Worm (Caenorhabditis elegans): ENCODE results near the gene R10H10.7.

R10H10.7 gene

DNA sequence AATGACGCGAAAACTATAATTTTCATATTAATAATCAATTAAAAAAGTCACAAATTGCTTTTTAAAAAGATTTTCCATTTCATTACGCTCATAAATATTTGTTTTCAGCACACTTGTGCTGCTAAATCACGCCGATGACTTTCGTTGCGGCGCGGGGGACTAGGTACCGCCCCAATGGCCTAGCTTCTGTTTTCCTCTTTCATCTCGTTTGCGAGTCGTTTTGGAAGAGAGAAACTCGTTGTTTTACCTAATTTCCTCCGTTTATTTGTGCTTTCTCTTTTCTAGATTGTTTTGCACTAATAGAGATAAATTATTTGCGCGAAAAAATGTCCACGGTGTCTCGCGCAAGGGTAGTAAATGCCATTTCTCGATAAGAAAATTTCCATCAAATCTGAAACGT, 32.7 kb downstream of the R10H10.7 start:
- no peak for TF ChIP-seq ama-1 (optimal IDR thresholded peaks at IDR 0.05)
- TF ChIP-seq flt-1 (GFP tag; IDR thresholded peaks at IDR 0.05), result no peak

DNA sequence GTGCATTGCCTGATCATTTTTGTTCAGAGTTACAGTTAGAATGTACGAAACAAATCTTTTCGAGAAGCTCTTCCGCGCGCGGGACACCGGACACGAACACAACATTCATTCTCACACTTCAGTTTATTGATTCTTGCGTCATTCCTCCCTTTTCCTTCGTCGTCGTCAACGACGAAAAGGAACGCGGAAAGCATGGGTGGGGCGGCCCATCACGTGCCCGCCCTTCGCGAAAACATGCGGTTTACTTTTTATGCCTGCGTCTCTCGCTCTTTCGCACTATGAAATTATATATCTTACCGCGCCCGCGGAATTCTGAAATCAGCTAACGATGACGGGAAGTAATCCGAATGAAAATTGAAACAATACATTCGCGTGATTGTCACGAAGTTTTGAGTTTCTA, 33.1 kb downstream of the R10H10.7 start:
- TF ChIP-seq scrt-1 (GFP tag; IDR thresholded peaks at IDR 0.05) (no peak), F13C5.2 (tag; optimal IDR thresholded peaks at IDR 0.05) (peak; percentile 4), hmg-4 (GFP tag; optimal IDR thresholded peaks at IDR 0.05) (peak; percentile 37)

DNA sequence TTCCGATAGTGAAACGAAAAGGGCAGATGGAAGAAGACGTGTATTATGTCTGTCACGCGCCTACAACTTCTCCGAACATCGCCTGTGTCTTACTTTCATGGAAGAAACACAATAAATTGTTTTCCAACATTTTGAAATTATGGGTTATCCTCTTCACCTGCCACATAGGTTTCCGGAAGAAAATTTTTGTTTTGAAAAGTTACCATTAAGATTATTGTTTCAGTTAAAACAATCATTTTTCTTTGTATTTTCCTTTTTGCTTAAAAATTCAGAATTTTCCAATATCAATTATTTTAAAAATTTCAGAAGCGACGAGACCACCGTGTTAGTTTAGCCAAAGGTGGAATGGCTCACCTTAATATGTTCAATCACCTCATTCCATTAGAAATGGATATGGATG, 39.1 kb downstream of the R10H10.7 start, which contains the start of gene mask-1:
Gene mask-1 (plus strand): TSS at position 301 of the 400 bp plus-strand sequence.
- TF ChIP-seq ceh-36 (tag; optimal IDR thresholded peaks at IDR 0.05) (no peak), hmg-4 (GFP tag; optimal IDR thresholded peaks at IDR 0.05) (no peak), hmbx-1 (tag; optimal IDR thresholded peaks at IDR 0.05) (no peak), ceh-13 (GFP tag; optimal IDR thresholded peaks at IDR 0.05) (no peak), tra-4 (tag; optimal IDR thresholded peaks at IDR 0.05) (no peak), aly-1 (tag; optimal IDR thresholded peaks at IDR 0.05) (no peak), ama-1 (optimal IDR thresholded peaks at IDR 0.05) (no peak), flt-1 (GFP tag; IDR thresholded peaks at IDR 0.05) (no peak), scrt-1 (GFP tag; IDR thresholded peaks at IDR 0.05) (no peak), tbx-11 (GFP tag; IDR thresholded peaks at IDR 0.05) (no peak), B0310.2 (tag; optimal IDR thresholded peaks at IDR 0.05) (no peak), hnd-1 (tag; optimal IDR thresholded peaks at IDR 0.05) (no peak), sea-1 (GFP tag; conservative IDR thresholded peaks at IDR 0.05) (no peak), tbx-37 (GFP tag; conservative IDR thresholded peaks at IDR 0.05) (no peak)

DNA sequence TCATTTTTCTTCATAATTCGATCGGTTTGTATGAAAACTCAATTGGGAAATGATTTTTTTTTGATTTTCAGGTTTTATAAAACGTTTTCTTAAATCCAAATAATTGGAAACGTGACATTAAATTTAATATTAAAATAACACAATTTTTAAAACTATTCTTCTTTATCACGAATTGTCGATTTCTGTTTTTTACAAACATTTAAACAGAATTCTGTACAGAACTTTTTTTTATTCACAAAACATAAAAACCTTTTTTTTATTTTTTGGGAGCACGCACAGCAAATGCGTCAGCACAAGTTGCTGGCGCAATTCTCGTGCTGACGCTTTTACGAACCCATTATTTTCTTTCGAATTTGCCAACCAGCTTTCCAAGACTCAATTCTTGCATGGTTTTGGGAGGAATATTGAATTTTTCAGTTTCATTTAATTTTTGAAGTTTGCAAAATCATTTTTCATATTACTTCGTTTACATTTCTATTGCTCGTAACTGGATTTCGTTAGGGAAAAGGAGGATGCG, 39.9 kb downstream of the R10H10.7 start, which contains the start of gene mpz-5:
Gene mpz-5 (minus strand): TSS at position 51 of the 517 bp plus-strand sequence.
- no peak for TF ChIP-seq tra-4 (tag; optimal IDR thresholded peaks at IDR 0.05)
- TF ChIP-seq sea-1 (GFP tag; conservative IDR thresholded peaks at IDR 0.05), result no peak
- no peak for TF ChIP-seq scrt-1 (GFP tag; IDR thresholded peaks at IDR 0.05)
- TF ChIP-seq B0310.2 (tag; optimal IDR thresholded peaks at IDR 0.05), result no peak
- no peak for TF ChIP-seq flt-1 (GFP tag; IDR thresholded peaks at IDR 0.05)
- no peak for TF ChIP-seq ceh-13 (GFP tag; optimal IDR thresholded peaks at IDR 0.05)
- TF ChIP-seq aly-1 (tag; optimal IDR thresholded peaks at IDR 0.05), result no peak
- peak; percentile 13 for TF ChIP-seq ceh-36 (tag; optimal IDR thresholded peaks at IDR 0.05)
- TF ChIP-seq tbx-11 (GFP tag; IDR thresholded peaks at IDR 0.05), result no peak
- no peak for TF ChIP-seq ets-7 (tag; optimal IDR thresholded peaks at IDR 0.05)
- peak; percentile 65 for TF ChIP-seq F13C5.2 (tag; optimal IDR thresholded peaks at IDR 0.05)
- TF ChIP-seq pes-1 (GFP tag; IDR thresholded peaks at IDR 0.05), result no peak; the same call in 1 of the 2 replicates
- no peak for TF ChIP-seq ama-1 (optimal IDR thresholded peaks at IDR 0.05)
- peak; percentile 26 for TF ChIP-seq hmg-4 (GFP tag; optimal IDR thresholded peaks at IDR 0.05)
- no peak for TF ChIP-seq hnd-1 (tag; optimal IDR thresholded peaks at IDR 0.05)
- TF ChIP-seq tbx-37 (GFP tag; conservative IDR thresholded peaks at IDR 0.05), result no peak
- no peak for TF ChIP-seq hmbx-1 (tag; optimal IDR thresholded peaks at IDR 0.05)

DNA sequence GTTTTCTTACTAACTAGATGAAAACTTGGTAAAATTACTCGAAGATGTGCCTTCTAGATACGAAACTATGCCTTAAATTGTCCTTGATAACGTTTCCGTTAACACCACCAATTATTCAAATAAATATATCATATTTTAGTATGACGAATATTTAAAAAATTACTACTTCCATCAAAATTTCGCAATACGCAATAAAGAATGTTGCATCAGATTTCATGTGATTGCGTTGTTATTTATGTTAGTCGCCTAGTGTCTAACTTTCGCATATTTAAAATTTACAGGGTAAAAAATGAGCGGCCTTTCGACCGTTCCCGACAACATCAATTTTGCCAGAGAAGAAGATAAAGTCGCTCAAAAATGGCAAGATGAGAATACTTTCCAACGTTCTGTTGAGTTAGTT, 45.4 kb downstream of the R10H10.7 start, which contains the start of gene iars-1:
Gene iars-1 (plus strand): TSS at position 276 of the 400 bp plus-strand sequence.
- TF ChIP-seq scrt-1 (GFP tag; IDR thresholded peaks at IDR 0.05) (no peak), flt-1 (GFP tag; IDR thresholded peaks at IDR 0.05) (no peak), ceh-13 (GFP tag; optimal IDR thresholded peaks at IDR 0.05) (no peak), hmbx-1 (tag; optimal IDR thresholded peaks at IDR 0.05) (no peak), hnd-1 (tag; optimal IDR thresholded peaks at IDR 0.05) (no peak), ets-7 (tag; optimal IDR thresholded peaks at IDR 0.05) (no peak)

DNA sequence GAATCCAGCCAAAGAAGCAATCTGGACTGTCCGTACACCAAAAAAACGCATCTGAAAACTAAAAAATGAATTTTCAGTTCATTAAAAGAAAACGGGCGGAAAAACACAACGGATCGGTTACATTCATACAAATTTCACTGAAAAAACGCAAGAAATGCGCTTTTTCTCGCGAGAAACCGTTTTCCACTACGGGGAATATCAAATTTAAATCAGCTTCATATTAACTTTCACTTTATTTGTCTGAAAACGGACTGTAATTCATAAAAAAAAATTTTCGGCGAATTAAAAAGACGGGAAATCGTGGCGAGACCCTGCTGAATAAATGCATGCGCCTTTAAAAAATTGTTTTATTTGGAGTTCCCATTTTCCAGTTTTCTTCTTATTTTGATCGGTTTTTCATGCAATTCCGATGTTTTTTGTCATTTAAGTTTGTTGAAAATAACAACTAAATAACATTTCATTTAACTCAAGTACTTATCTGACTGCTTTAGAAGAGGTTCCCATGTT, 45.9 kb downstream of the R10H10.7 start, which contains the start of gene pges-2:
Gene pges-2 (minus strand): TSS at position 51 of the 507 bp plus-strand sequence.
- TF ChIP-seq hnd-1 (tag; optimal IDR thresholded peaks at IDR 0.05), result no peak
- no peak for TF ChIP-seq B0310.2 (tag; optimal IDR thresholded peaks at IDR 0.05)
- no peak for TF ChIP-seq flt-1 (GFP tag; IDR thresholded peaks at IDR 0.05)
- no peak for TF ChIP-seq aly-1 (tag; optimal IDR thresholded peaks at IDR 0.05)

DNA sequence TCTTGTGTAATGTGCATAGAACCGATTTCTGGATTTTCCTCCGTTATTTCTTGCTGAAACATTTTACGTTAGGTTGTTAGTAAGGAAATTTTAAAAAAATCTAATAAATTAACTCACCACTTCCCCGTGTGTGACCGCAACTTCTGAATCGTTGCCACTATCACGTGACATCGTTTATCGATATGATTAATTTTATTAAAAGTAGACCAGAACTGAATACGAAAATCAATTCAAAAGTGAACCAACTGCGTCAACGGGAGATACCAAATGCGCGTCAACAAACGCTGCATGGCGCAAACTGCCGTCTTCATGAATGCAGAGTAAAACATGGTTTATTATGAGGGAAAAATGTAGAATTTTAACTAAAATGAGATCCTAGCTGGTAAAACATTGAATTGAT, 47.7 kb downstream of the R10H10.7 start, which contains the start of gene sir-2.1:
Gene sir-2.1 (minus strand): TSS at position 212 of the 400 bp plus-strand sequence.
- TF ChIP-seq tbx-11 (GFP tag; IDR thresholded peaks at IDR 0.05) (no peak), ets-7 (tag; optimal IDR thresholded peaks at IDR 0.05) (no peak), aly-1 (tag; optimal IDR thresholded peaks at IDR 0.05) (no peak), sea-1 (GFP tag; conservative IDR thresholded peaks at IDR 0.05) (no peak), ama-1 (optimal IDR thresholded peaks at IDR 0.05) (no peak), B0310.2 (tag; optimal IDR thresholded peaks at IDR 0.05) (no peak), F13C5.2 (tag; optimal IDR thresholded peaks at IDR 0.05) (no peak), tra-4 (tag; optimal IDR thresholded peaks at IDR 0.05) (no peak), ceh-36 (tag; optimal IDR thresholded peaks at IDR 0.05) (no peak)

DNA sequence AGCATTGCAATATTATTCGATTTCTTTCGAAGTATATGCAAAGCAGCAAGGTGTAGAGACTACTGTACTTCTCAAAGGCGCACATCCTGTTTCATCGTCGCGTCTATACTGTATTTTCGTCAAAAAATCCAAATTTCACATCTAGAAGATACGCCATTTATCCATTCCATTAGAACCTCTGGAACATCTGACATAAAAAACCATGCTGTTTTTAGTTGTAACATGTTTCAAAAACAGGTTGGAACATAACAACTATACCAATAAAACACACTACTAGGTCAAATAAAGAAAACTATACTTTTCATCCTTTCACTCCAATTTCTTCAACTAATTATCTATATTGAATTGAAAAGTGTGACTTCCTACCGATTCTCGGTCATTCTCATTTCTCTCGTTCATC, 53.4 kb downstream of the R10H10.7 start, which contains the start of gene ugt-59:
Gene ugt-59 (plus strand): TSS at position 301 of the 400 bp plus-strand sequence.
- no peak for TF ChIP-seq ets-7 (tag; optimal IDR thresholded peaks at IDR 0.05)
- TF ChIP-seq ama-1 (optimal IDR thresholded peaks at IDR 0.05), result no peak
- no peak for TF ChIP-seq hmg-4 (GFP tag; optimal IDR thresholded peaks at IDR 0.05)
- TF ChIP-seq hnd-1 (tag; optimal IDR thresholded peaks at IDR 0.05), result no peak
- no peak for TF ChIP-seq F13C5.2 (tag; optimal IDR thresholded peaks at IDR 0.05)
- TF ChIP-seq ceh-36 (tag; optimal IDR thresholded peaks at IDR 0.05), result no peak

All from whole organism, early embryonic.